Worm (Caenorhabditis elegans): ENCODE results near the gene tmem-131.

tmem-131 gene

ce11 chrIII:4956566-4956965 is 41.4 kb downstream of the tmem-131 start, which contains the start of gene C26E6.1:
Gene C26E6.1, plus strand, starts transcription at chrIII:4956866.
- no peak for TF ChIP-seq tbx-37 (GFP tag; conservative IDR thresholded peaks at IDR 0.05)

DNA sequence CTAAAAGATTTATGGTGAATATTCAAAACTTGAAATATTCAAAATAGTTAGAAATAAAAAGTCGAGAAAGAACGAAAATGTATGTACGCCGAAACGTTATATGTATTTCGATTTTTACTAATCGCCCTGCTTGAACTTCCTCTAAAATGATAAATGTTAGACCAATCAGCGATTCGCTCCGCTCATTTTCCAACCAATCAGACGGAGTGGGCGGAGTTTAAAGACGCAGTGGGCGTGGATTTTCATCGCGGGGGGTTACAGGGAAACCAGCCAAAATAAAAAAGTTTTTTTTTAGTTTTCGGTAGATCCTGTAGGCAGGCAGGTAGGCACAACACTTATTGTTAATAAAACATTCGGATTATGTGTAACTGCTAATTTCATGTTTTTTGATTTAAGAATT is 45.0 kb downstream of the tmem-131 start:
- TF ChIP-seq ama-1 (optimal IDR thresholded peaks at IDR 0.05), result no peak
- no peak for TF ChIP-seq flt-1 (GFP tag; IDR thresholded peaks at IDR 0.05)
- no peak for TF ChIP-seq ceh-36 (tag; optimal IDR thresholded peaks at IDR 0.05)
- no peak for TF ChIP-seq pes-1 (GFP tag; IDR thresholded peaks at IDR 0.05)
- no peak for TF ChIP-seq scrt-1 (GFP tag; IDR thresholded peaks at IDR 0.05)

ce11 chrIII:4951824-4952223 is 46.1 kb downstream of the tmem-131 start, which contains the start of gene flh-2:
Gene flh-2, plus strand, starts transcription at chrIII:4952124.
- no peak for TF ChIP-seq flt-1 (GFP tag; IDR thresholded peaks at IDR 0.05)
- no peak for TF ChIP-seq hnd-1 (tag; optimal IDR thresholded peaks at IDR 0.05)
- TF ChIP-seq tra-4 (tag; optimal IDR thresholded peaks at IDR 0.05), result no peak
- no peak for TF ChIP-seq hmbx-1 (tag; optimal IDR thresholded peaks at IDR 0.05)
- TF ChIP-seq ceh-36 (tag; optimal IDR thresholded peaks at IDR 0.05), result no peak
- no peak for TF ChIP-seq B0310.2 (tag; optimal IDR thresholded peaks at IDR 0.05)
- TF ChIP-seq tbx-11 (GFP tag; IDR thresholded peaks at IDR 0.05), result no peak
- TF ChIP-seq scrt-1 (GFP tag; IDR thresholded peaks at IDR 0.05), result no peak
- no peak for TF ChIP-seq ama-1 (optimal IDR thresholded peaks at IDR 0.05)
- TF ChIP-seq ets-7 (tag; optimal IDR thresholded peaks at IDR 0.05), result no peak
- no peak for TF ChIP-seq tbx-37 (GFP tag; conservative IDR thresholded peaks at IDR 0.05)
- TF ChIP-seq sea-1 (GFP tag; conservative IDR thresholded peaks at IDR 0.05), result no peak
- TF ChIP-seq hmg-4 (GFP tag; optimal IDR thresholded peaks at IDR 0.05), result no peak
- no peak for TF ChIP-seq pes-1 (GFP tag; IDR thresholded peaks at IDR 0.05)
- TF ChIP-seq aly-1 (tag; optimal IDR thresholded peaks at IDR 0.05), result no peak
- no peak for TF ChIP-seq F13C5.2 (tag; optimal IDR thresholded peaks at IDR 0.05)
- TF ChIP-seq ceh-13 (GFP tag; optimal IDR thresholded peaks at IDR 0.05), result no peak

DNA sequence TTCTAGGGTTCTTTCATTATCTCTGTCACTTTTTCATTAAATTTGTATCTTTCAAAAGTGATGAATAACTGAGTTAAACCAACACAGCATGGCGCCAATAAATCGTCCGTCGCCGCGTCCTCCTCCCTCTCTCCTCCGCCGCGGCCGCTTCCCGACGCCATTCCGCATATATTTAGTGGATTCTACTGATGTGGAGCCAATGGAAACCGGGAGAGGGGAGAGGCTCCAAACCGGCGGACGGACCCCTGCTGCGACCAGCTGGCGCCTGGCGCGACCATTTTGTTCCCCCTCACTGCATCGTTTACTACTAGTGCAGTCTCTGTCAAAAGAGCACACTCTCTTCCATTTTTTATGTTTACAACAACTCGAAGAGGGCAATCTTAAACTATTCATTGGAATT is 46.8 kb downstream of the tmem-131 start:
- no peak for TF ChIP-seq tra-4 (tag; optimal IDR thresholded peaks at IDR 0.05)
- TF ChIP-seq B0310.2 (tag; optimal IDR thresholded peaks at IDR 0.05), result no peak
- TF ChIP-seq tbx-37 (GFP tag; conservative IDR thresholded peaks at IDR 0.05), result no peak
- TF ChIP-seq ceh-36 (tag; optimal IDR thresholded peaks at IDR 0.05), result no peak
- no peak for TF ChIP-seq ama-1 (optimal IDR thresholded peaks at IDR 0.05)
- no peak for TF ChIP-seq ceh-13 (GFP tag; optimal IDR thresholded peaks at IDR 0.05)
- no peak for TF ChIP-seq hmg-4 (GFP tag; optimal IDR thresholded peaks at IDR 0.05)
- TF ChIP-seq ets-7 (tag; optimal IDR thresholded peaks at IDR 0.05), result no peak

- no peak for TF ChIP-seq hnd-1 (tag; optimal IDR thresholded peaks at IDR 0.05)
- TF ChIP-seq tbx-37 (GFP tag; conservative IDR thresholded peaks at IDR 0.05), result no peak
- no peak for TF ChIP-seq hmbx-1 (tag; optimal IDR thresholded peaks at IDR 0.05)
- TF ChIP-seq hmg-4 (GFP tag; optimal IDR thresholded peaks at IDR 0.05), result no peak
- no peak for TF ChIP-seq ceh-13 (GFP tag; optimal IDR thresholded peaks at IDR 0.05)
- no peak for TF ChIP-seq aly-1 (tag; optimal IDR thresholded peaks at IDR 0.05)
- no peak for TF ChIP-seq flt-1 (GFP tag; IDR thresholded peaks at IDR 0.05)
- no peak for TF ChIP-seq ceh-36 (tag; optimal IDR thresholded peaks at IDR 0.05)
These were observed 47.6 kb downstream of the tmem-131 start for ce11 chrIII:4950345-4950744.

- no peak for TF ChIP-seq pes-1 (GFP tag; IDR thresholded peaks at IDR 0.05)
- no peak for TF ChIP-seq ets-7 (tag; optimal IDR thresholded peaks at IDR 0.05)
- TF ChIP-seq hmg-4 (GFP tag; optimal IDR thresholded peaks at IDR 0.05), result peak; percentile 71
- TF ChIP-seq hmbx-1 (tag; optimal IDR thresholded peaks at IDR 0.05), result no peak
- 0 out of 2 replicates have a peak, but pooled peaks have one; percentile 25 for TF ChIP-seq sea-1 (GFP tag; conservative IDR thresholded peaks at IDR 0.05)
- TF ChIP-seq tbx-37 (GFP tag; conservative IDR thresholded peaks at IDR 0.05), result no peak
- TF ChIP-seq scrt-1 (GFP tag; IDR thresholded peaks at IDR 0.05), result no peak
- TF ChIP-seq tra-4 (tag; optimal IDR thresholded peaks at IDR 0.05), result no peak
- TF ChIP-seq ceh-13 (GFP tag; optimal IDR thresholded peaks at IDR 0.05), result no peak
- no peak for TF ChIP-seq tbx-11 (GFP tag; IDR thresholded peaks at IDR 0.05)
- peak; percentile 28 for TF ChIP-seq F13C5.2 (tag; optimal IDR thresholded peaks at IDR 0.05)
- TF ChIP-seq aly-1 (tag; optimal IDR thresholded peaks at IDR 0.05), result peak; percentile 57
- TF ChIP-seq flt-1 (GFP tag; IDR thresholded peaks at IDR 0.05), result 0 out of 2 replicates have a peak, but pooled peaks have one; percentile 6
- no peak for TF ChIP-seq hnd-1 (tag; optimal IDR thresholded peaks at IDR 0.05)
- no peak for TF ChIP-seq ceh-36 (tag; optimal IDR thresholded peaks at IDR 0.05)
- no peak for TF ChIP-seq ama-1 (optimal IDR thresholded peaks at IDR 0.05)
- peak; percentile 21 for TF ChIP-seq B0310.2 (tag; optimal IDR thresholded peaks at IDR 0.05)
These were observed 49.3 kb downstream of the tmem-131 start for ce11 chrIII:4948631-4949030.

DNA sequence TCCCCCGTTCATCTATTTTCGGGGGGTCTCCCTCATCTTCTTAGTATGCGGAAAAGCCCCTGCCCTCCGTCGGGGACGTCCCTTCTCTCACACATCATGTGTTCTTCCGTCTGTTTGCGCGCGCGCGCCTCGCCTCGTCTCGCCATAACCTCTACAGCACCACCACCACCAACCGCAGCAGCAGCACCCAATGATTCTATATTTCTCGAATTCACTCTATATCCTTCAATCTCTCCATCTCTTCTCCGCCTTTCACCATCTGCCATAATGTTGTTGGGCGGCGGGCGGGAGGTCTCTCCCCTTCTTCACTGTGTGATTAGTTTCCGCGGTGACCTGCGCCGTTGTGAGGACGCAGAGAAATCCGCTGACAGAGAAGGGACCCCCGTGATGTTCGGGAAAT is 50.6 kb downstream of the tmem-131 start:
- TF ChIP-seq aly-1 (tag; optimal IDR thresholded peaks at IDR 0.05), result peak; percentile 7
- peak; percentile 12 for TF ChIP-seq hnd-1 (tag; optimal IDR thresholded peaks at IDR 0.05)
- TF ChIP-seq ets-7 (tag; optimal IDR thresholded peaks at IDR 0.05), result peak; percentile 54
- no peak for TF ChIP-seq ama-1 (optimal IDR thresholded peaks at IDR 0.05)
- no peak for TF ChIP-seq ceh-13 (GFP tag; optimal IDR thresholded peaks at IDR 0.05)
- TF ChIP-seq hmbx-1 (tag; optimal IDR thresholded peaks at IDR 0.05), result no peak
- peak; percentile 42; the same call in 1 of the 2 replicates for TF ChIP-seq pes-1 (GFP tag; IDR thresholded peaks at IDR 0.05)
- TF ChIP-seq ceh-36 (tag; optimal IDR thresholded peaks at IDR 0.05), result peak; percentile 40
- TF ChIP-seq B0310.2 (tag; optimal IDR thresholded peaks at IDR 0.05), result peak; percentile 10
- no peak; the same call in 1 of the 2 replicates for TF ChIP-seq flt-1 (GFP tag; IDR thresholded peaks at IDR 0.05)
- TF ChIP-seq sea-1 (GFP tag; conservative IDR thresholded peaks at IDR 0.05), result no peak
- no peak; the same call in 1 of the 2 replicates for TF ChIP-seq tbx-37 (GFP tag; conservative IDR thresholded peaks at IDR 0.05)
- TF ChIP-seq tbx-11 (GFP tag; IDR thresholded peaks at IDR 0.05), result no peak
- TF ChIP-seq scrt-1 (GFP tag; IDR thresholded peaks at IDR 0.05), result 0 out of 2 replicates have a peak, but pooled peaks have one; percentile 63
- TF ChIP-seq F13C5.2 (tag; optimal IDR thresholded peaks at IDR 0.05), result peak; percentile 58
- peak; percentile 79 for TF ChIP-seq hmg-4 (GFP tag; optimal IDR thresholded peaks at IDR 0.05)

DNA sequence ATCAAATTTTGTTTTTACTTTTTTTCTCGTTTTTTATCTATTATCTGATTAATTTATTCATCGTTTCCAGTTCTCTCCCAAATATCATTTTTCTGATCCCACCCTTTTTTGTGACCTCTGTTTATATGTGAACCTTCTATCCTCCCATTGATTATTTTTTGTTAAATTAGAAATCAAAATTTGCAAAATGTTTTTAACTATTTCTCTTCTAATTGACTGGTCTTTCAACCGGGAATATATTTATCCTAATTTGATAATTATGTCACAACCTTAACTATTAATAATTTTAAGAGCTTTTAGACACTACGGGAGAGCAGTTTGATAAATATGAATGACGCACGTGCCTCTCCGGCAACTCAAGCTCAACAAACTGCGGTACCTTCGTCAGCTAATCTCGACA is 53.7 kb downstream of the tmem-131 start, which contains the start of gene ntl-9:
Gene ntl-9, plus strand, starts transcription at position 301 of the 400 bp plus-strand sequence.
- no peak for TF ChIP-seq aly-1 (tag; optimal IDR thresholded peaks at IDR 0.05)
